Fruit fly (Drosophila melanogaster) whole organism, embryonic: ENCODE data around the gene msl-3.

Experiments used
- Adf1 ChIP-seq: fragments of 200-800 bp; sonication (Bioruptor generic); IDR thresholded peaks from 2 replicates; pipeline ENCODE4 v1.3.6; 2022; ENCODE audit warnings: missing biosample characterization, missing genetic modification characterization
- CG10366 ChIP-seq: fragments of 200-800 bp; sonication (Bioruptor generic); IDR thresholded peaks from 2 replicates; pipeline ENCODE4 v1.3.6; 2022; ENCODE audit warnings: missing biosample characterization, missing genetic modification characterization
- CG11504 ChIP-seq: fragments of 200-800 bp; sonication (Bioruptor generic); optimal IDR thresholded peaks from 3 replicates; lab custom pipeline; 2019; ENCODE audit warnings: missing biosample characterization, mild to moderate bottlenecking, missing genetic modification characterization, moderate library complexity
- CG12769 ChIP-seq: fragments of 200-800 bp; sonication (Bioruptor generic); optimal IDR thresholded peaks from 2 replicates; lab custom pipeline; 2019; ENCODE audit warnings: missing biosample characterization, mild to moderate bottlenecking, missing genetic modification characterization, moderate library complexity
- CG14441 ChIP-seq: fragments of 200-800 bp; sonication (Bioruptor generic); IDR thresholded peaks from 2 replicates; pipeline ENCODE4 v1.3.6; 2022; ENCODE audit warnings: missing biosample characterization, missing genetic modification characterization
- CG18599 ChIP-seq: fragments of 200-800 bp; sonication (Bioruptor generic); optimal IDR thresholded peaks from 3 replicates; lab custom pipeline; 2017; ENCODE audit warnings: missing biosample characterization, missing genetic modification characterization, mild to moderate bottlenecking, moderate library complexity, missing genetic modification reagents
- CG18764 ChIP-seq: fragments of 200-800 bp; sonication (Bioruptor generic); optimal IDR thresholded peaks from 3 replicates; lab custom pipeline; 2016; ENCODE audit warnings: missing biosample characterization, missing genetic modification characterization
- CG2120 ChIP-seq: fragments of 200-800 bp; sonication (Bioruptor generic); optimal IDR thresholded peaks from 3 replicates; lab custom pipeline; 2016; ENCODE audit warnings: missing biosample characterization, missing genetic modification characterization
- CG30020 ChIP-seq: fragments of 200-800 bp; optimal IDR thresholded peaks from 2 replicates; lab custom pipeline; 2019; ENCODE audit warnings: missing biosample characterization, mild to moderate bottlenecking, missing genetic modification characterization, moderate library complexity
- CG3065 ChIP-seq: fragments of 200-800 bp; sonication (Bioruptor generic); optimal IDR thresholded peaks from 2 replicates; lab custom pipeline; 2016; ENCODE audit warnings: missing biosample characterization, missing genetic modification characterization
- CG3407 ChIP-seq: fragments of 200-800 bp; sonication (Bioruptor generic); optimal IDR thresholded peaks from 2 replicates; lab custom pipeline; 2018; ENCODE audit warnings: missing biosample characterization, mild to moderate bottlenecking, missing genetic modification characterization
- CG4360 ChIP-seq: fragments of 200-800 bp; sonication (Bioruptor generic); IDR thresholded peaks from 2 replicates; pipeline ENCODE4 v1.3.6; 2022; ENCODE audit warnings: missing biosample characterization, missing genetic modification characterization
- CG5180 ChIP-seq: fragments of 200-800 bp; sonication (Bioruptor generic); optimal IDR thresholded peaks from 3 replicates; lab custom pipeline; 2017; ENCODE audit warnings: missing biosample characterization, missing genetic modification characterization, mild to moderate bottlenecking, moderate library complexity, missing genetic modification reagents
- CG5245 ChIP-seq: fragments of 200-800 bp; sonication (Bioruptor generic); optimal IDR thresholded peaks from 3 replicates; lab custom pipeline; 2016; ENCODE audit warnings: missing biosample characterization, missing genetic modification characterization
- CG6175 ChIP-seq: fragments of 200-800 bp; sonication (Bioruptor generic); IDR thresholded peaks from 3 replicates; pipeline ENCODE4 v1.3.6; 2022; ENCODE audit warnings: missing biosample characterization, missing genetic modification characterization
- CG6654 ChIP-seq: fragments of 200-800 bp; sonication (Bioruptor generic); optimal IDR thresholded peaks from 2 replicates; lab custom pipeline; 2017; ENCODE audit warnings: missing biosample characterization, mild to moderate bottlenecking, missing genetic modification characterization
- D ChIP-seq, 2 experiments: fragments of 200-800 bp in 1 of 2; fragments of >200 bp in 1 of 2; sonication (Bioruptor generic) in 1 of 2; optimal IDR thresholded peaks; 2 replicates in 1 of 2; 3 replicates in 1 of 2; lab custom pipeline; 2017; ENCODE audit warnings: mild to moderate bottlenecking in 1 of 2, missing biosample characterization in 1 of 2, missing genetic modification characterization in 1 of 2, missing genetic modification reagents in 1 of 2
- Dip3 ChIP-seq: fragments of 200-800 bp; sonication (Bioruptor generic); optimal IDR thresholded peaks from 3 replicates; lab custom pipeline; 2016; ENCODE audit warnings: missing biosample characterization, missing genetic modification characterization
- Drgx ChIP-seq: fragments of 200-800 bp; sonication (Bioruptor generic); IDR thresholded peaks from 2 replicates; pipeline ENCODE4 v1.3.6; 2022; ENCODE audit warnings: missing biosample characterization, missing genetic modification characterization
- Eip74EF ChIP-seq, 2 experiments: fragments of 200-800 bp in 1 of 2; fragments of >200 bp in 1 of 2; sonication (Bioruptor generic) in 1 of 2; optimal IDR thresholded peaks; 2 replicates each; lab custom pipeline; 2017 to 2019; ENCODE audit warnings: missing biosample characterization in 2 of 2, missing genetic modification characterization in 2 of 2, mild to moderate bottlenecking in 1 of 2, moderate library complexity in 1 of 2
- H2.0 ChIP-seq: fragments of 200-800 bp; sonication (Bioruptor generic); IDR thresholded peaks from 2 replicates; pipeline ENCODE4 v1.3.6; 2022; ENCODE audit warnings: missing biosample characterization, missing genetic modification characterization
- MBD-R2 ChIP-seq: fragments of 200-800 bp; sonication (Bioruptor generic); IDR thresholded peaks from 2 replicates; pipeline ENCODE4 v1.3.6; 2022; ENCODE audit warnings: missing biosample characterization, missing genetic modification characterization
- Med ChIP-seq: fragments of 200-800 bp; sonication (Bioruptor generic); peaks from one replicate; lab custom pipeline; 2016; ENCODE audit warnings: missing biosample characterization, missing genetic modification characterization, mild to moderate bottlenecking, inconsistent platforms, moderate library complexity
- Nf-YB ChIP-seq: fragments of 200-800 bp; sonication (Bioruptor generic); optimal IDR thresholded peaks from 3 replicates; lab custom pipeline; 2019; ENCODE audit warnings: missing biosample characterization, mild to moderate bottlenecking, missing genetic modification characterization, moderate library complexity
- Stat92E ChIP-seq, 3 experiments: fragments of >200 bp in 2 of 3; fragments of 200-800 bp in 1 of 3; sonication (Bioruptor generic) in 1 of 3; optimal IDR thresholded peaks; 2 replicates each; lab custom pipeline; 2017 to 2019; ENCODE audit warnings: missing biosample characterization in 3 of 3, missing genetic modification characterization in 3 of 3, mild to moderate bottlenecking in 1 of 3, moderate library complexity in 1 of 3
- cad ChIP-seq: fragments of >200 bp; optimal IDR thresholded peaks from 2 replicates; lab custom pipeline; 2017; ENCODE audit warnings: missing biosample characterization, missing genetic modification characterization
- cg ChIP-seq: fragments of 200-800 bp; sonication (Bioruptor generic); optimal IDR thresholded peaks from 3 replicates; lab custom pipeline; 2019; ENCODE audit warnings: missing biosample characterization, mild to moderate bottlenecking, missing genetic modification characterization, moderate library complexity
- chinmo ChIP-seq: fragments of 200-800 bp; sonication (Bioruptor generic); IDR thresholded peaks from 4 replicates; pipeline ENCODE4 v1.3.6; 2022; ENCODE audit warnings: missing biosample characterization, missing genetic modification characterization; ENCODE audit not compliant: partially characterized antibody
- crol ChIP-seq: fragments of 200-800 bp; sonication (Bioruptor generic); IDR thresholded peaks from 2 replicates; pipeline ENCODE4 v1.3.6; 2022; ENCODE audit warnings: missing biosample characterization, missing genetic modification characterization
- dmrt11E ChIP-seq: fragments of 200-800 bp; sonication (Bioruptor generic); optimal IDR thresholded peaks from 3 replicates; lab custom pipeline; 2018; ENCODE audit warnings: missing biosample characterization, mild to moderate bottlenecking, missing genetic modification characterization, moderate library complexity
- ham ChIP-seq: fragments of 200-800 bp; sonication (Bioruptor generic); IDR thresholded peaks from 2 replicates; pipeline ENCODE4 v1.3.6; 2022; ENCODE audit warnings: missing biosample characterization, missing genetic modification characterization
- kay ChIP-seq: fragments of 200-800 bp; sonication (Bioruptor generic); optimal IDR thresholded peaks from 2 replicates; lab custom pipeline; 2016; ENCODE audit warnings: missing biosample characterization, missing genetic modification characterization
- kni ChIP-seq: fragments of 200-800 bp; sonication (Bioruptor generic); optimal IDR thresholded peaks from 3 replicates; lab custom pipeline; 2017; ENCODE audit warnings: mild to moderate bottlenecking, missing biosample characterization, missing genetic modification reagents, missing genetic modification characterization
- nau ChIP-seq: fragments of 200-800 bp; sonication (Bioruptor generic); optimal IDR thresholded peaks from 3 replicates; lab custom pipeline; 2017; ENCODE audit warnings: missing biosample characterization, mild to moderate bottlenecking, missing genetic modification characterization, missing genetic modification reagents
- nmo ChIP-seq: fragments of 200-800 bp; sonication (Bioruptor generic); optimal IDR thresholded peaks from 2 replicates; lab custom pipeline; 2018; ENCODE audit warnings: missing biosample characterization, mild to moderate bottlenecking, missing genetic modification characterization, moderate library complexity
- pum ChIP-seq: fragments of 200-800 bp; sonication (Bioruptor generic); optimal IDR thresholded peaks from 2 replicates; lab custom pipeline; 2016; ENCODE audit warnings: missing biosample characterization, missing genetic modification characterization
- ranshi ChIP-seq: fragments of 200-800 bp; sonication (Bioruptor generic); IDR thresholded peaks from 2 replicates; pipeline ENCODE4 v1.3.6; 2022; ENCODE audit warnings: missing biosample characterization, missing genetic modification characterization
- row ChIP-seq: fragments of 200-800 bp; sonication (Bioruptor generic); IDR thresholded peaks from 3 replicates; pipeline ENCODE4 v1.3.6; 2022; ENCODE audit warnings: missing biosample characterization, missing genetic modification characterization
- sens ChIP-seq: fragments of 200-800 bp; sonication (Bioruptor generic); peaks from one replicate; lab custom pipeline; 2016; ENCODE audit warnings: missing biosample characterization, missing genetic modification characterization
- sqz ChIP-seq: fragments of 200-800 bp; sonication (Bioruptor generic); optimal IDR thresholded peaks from 3 replicates; lab custom pipeline; 2018; ENCODE audit warnings: missing biosample characterization, mild to moderate bottlenecking, missing genetic modification characterization
- stwl ChIP-seq: fragments of 200-800 bp; sonication (Bioruptor generic); optimal IDR thresholded peaks from 3 replicates; lab custom pipeline; 2018; ENCODE audit warnings: missing biosample characterization, mild to moderate bottlenecking, missing genetic modification characterization, moderate library complexity
- sug ChIP-seq: fragments of 200-800 bp; optimal IDR thresholded peaks from 2 replicates; lab custom pipeline; 2019; ENCODE audit warnings: missing biosample characterization, mild to moderate bottlenecking, missing genetic modification characterization, moderate library complexity
- tll ChIP-seq, 2 experiments: fragments of 200-800 bp in 1 of 2; fragments of >200 bp in 1 of 2; sonication (Bioruptor generic) in 1 of 2; optimal IDR thresholded peaks; 2 replicates each; lab custom pipeline; 2017 to 2019; ENCODE audit warnings: missing biosample characterization in 2 of 2, missing genetic modification characterization in 2 of 2, mild to moderate bottlenecking in 1 of 2, moderate library complexity in 1 of 2
- toy ChIP-seq: fragments of 200-800 bp; sonication (Bioruptor generic); IDR thresholded peaks from 2 replicates; pipeline ENCODE4 v1.3.6; 2022; ENCODE audit warnings: missing biosample characterization, missing genetic modification characterization
- z ChIP-seq: fragments of 200-800 bp; sonication (Bioruptor generic); IDR thresholded peaks from 3 replicates; pipeline ENCODE4 v1.3.6; 2022; ENCODE audit warnings: missing biosample characterization, missing genetic modification characterization
- zf30C ChIP-seq: fragments of 200-800 bp; sonication (Bioruptor generic); optimal IDR thresholded peaks from 3 replicates; lab custom pipeline; 2018; ENCODE audit warnings: missing biosample characterization, mild to moderate bottlenecking, missing genetic modification characterization

msl-3 gene

DNA sequence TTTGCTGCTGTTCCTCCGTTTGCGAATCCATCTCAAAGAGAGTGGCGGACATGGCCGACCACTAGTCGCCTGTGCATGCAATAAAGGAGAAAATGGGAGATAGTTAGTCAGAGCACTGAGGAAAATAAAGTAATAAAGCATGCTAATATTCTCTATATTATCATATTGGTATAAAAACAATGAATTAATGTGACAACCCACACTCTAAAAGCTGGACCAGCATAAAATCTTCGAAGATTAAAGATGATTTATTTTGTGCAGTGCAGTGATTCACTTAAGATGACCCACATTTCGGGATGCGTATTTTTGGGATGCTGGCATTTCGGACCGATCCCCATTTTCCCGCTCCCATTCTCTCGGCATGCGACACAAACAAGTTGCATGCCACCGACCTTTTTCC, 22.5 kb upstream of the msl-3 start:
- TF ChIP-seq ham (GFP tag; lab: Robert Waterston, UW) (no peak), Drgx (GFP tag; lab: Robert Waterston, UW) (peak; percentile 56; the same call in 1 of the 2 replicates), CG5245 (GFP tag; lab: Kevin White, UChicago) (no peak), sug (no peak), MBD-R2 (GFP tag; lab: Robert Waterston, UW) (no peak), sens (GFP tag; lab: Kevin White, UChicago) (peak; percentile 63), D (optimal IDR thresholded peaks at IDR 0.05; lab: Kevin White, UChicago) (no peak), D (GFP tag; optimal IDR thresholded peaks at IDR 0.05; lab: Kevin White, UChicago) (no peak), sqz (GFP tag; lab: Kevin White, UChicago) (no peak), nmo (GFP tag; lab: Kevin White, UChicago) (no peak), H2.0 (GFP tag; lab: Robert Waterston, UW) (no peak), CG18599 (no peak), CG6654 (GFP tag; lab: Kevin White, UChicago) (no peak), CG3065 (GFP tag; lab: Kevin White, UChicago) (no peak)

DNA sequence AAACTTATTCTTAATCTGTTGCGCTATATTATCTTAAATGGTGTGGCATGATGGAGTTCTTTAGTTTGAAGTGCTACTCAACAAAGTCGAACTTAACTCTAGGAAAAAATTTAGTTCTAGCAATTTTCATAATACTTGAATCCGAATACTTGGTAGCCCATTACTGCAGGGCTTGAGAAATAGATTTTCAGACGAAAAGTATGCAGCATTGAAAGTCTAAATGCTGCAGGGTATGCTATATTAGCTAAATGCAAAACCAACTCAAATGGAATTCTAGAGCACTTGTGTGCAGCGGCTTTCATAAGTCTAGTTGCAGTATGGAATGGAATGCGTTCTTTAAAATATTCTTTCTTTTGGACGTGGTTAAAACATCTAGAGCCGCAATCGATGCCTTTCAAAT, 17.9 kb upstream of the msl-3 start:
- TF ChIP-seq CG14441 (GFP tag; lab: Robert Waterston, UW) (no peak), Dip3 (GFP tag; lab: Kevin White, UChicago) (no peak), row (GFP tag; lab: Robert Waterston, UW) (no peak), CG2120 (GFP tag; lab: Kevin White, UChicago) (no peak), stwl (tag; lab: Kevin White, UChicago) (peak; percentile 40), CG3407 (GFP tag; lab: Kevin White, UChicago) (no peak), z (GFP tag; lab: Robert Waterston, UW) (peak; percentile 6; the same call in 1 of the 3 replicates)

DNA sequence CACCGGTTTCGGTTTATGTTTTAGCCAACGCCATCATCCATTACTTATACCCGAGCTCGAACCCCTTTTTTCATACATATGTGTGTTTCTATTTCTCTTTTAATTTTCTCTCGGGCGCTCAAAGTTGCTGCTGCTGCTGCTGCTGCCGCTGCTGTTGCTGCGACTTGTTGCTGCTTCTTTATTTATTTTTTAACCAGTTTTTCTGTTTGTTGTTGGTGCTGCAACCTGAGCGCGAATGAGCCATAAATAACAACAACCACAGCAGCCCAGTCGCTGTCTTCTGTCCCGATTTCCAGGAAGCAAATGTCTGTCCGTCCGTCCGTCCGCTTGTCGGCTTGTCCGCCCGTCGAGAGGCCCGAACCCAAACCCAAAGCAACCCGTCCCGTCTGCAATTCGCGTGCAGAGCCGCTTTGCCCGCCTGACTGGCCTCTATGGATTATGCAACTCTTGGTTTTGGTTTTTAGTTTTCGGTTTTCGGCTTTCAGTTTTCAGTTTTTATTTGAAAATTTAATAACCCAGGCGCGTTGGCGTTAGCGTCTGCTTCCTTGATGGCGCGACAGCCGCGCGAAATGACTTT, 12.4 kb upstream of the msl-3 start:
- TF ChIP-seq nau (no peak), toy (GFP tag; lab: Robert Waterston, UW) (no peak), CG30020 (tag; lab: Kevin White, UChicago) (no peak), cg (GFP tag; lab: Kevin White, UChicago) (peak; percentile 9), cad (peak; percentile 82), chinmo (GFP tag; lab: Robert Waterston, UW) (0 out of 4 replicates have a peak, but pooled peaks have one; percentile 64), CG12769 (tag; lab: Kevin White, UChicago) (no peak), ranshi (no peak), Eip74EF (GFP tag; optimal IDR thresholded peaks at IDR 0.05; lab: Kevin White, UChicago) (peak in 1 of 2 experiments; percentile 43), CG11504 (tag; lab: Kevin White, UChicago) (peak; percentile 48), CG18764 (no peak), CG6175 (GFP tag; lab: Robert Waterston, UW) (peak; percentile 73; the same call in 2 of the 3 replicates), CG10366 (GFP tag; lab: Robert Waterston, UW) (no peak), Adf1 (peak; percentile 24; the same call in 1 of the 2 replicates), CG5180 (GFP tag; lab: Kevin White, UChicago) (peak; percentile 14), sens (GFP tag; lab: Kevin White, UChicago) (peak; percentile 52), Med (GFP tag; lab: Kevin White, UChicago) (peak; percentile 66), dmrt11E (tag; lab: Kevin White, UChicago) (no peak), crol (GFP tag; lab: Robert Waterston, UW) (no peak; the same call in 1 of the 2 replicates), Stat92E (GFP tag; optimal IDR thresholded peaks at IDR 0.05; lab: Kevin White, UChicago) (peak in 1 of 3 experiments; percentile 97), Nf-YB (GFP tag; lab: Kevin White, UChicago) (no peak), kay (no peak), pum (no peak), tll (GFP tag; optimal IDR thresholded peaks at IDR 0.05; lab: Kevin White, UChicago) (peak in 1 of 2 experiments; percentile 74), zf30C (GFP tag; lab: Kevin White, UChicago) (no peak), kni (GFP tag; lab: Kevin White, UChicago) (peak; percentile 72), CG4360 (GFP tag; lab: Robert Waterston, UW) (peak; percentile 96)
